Fruit fly (Drosophila melanogaster) Kc167 (cell line): ENCODE measurements around the gene RpL13.

Experiments used
- Sin3A ChIP-seq: fragments of >200 bp; optimal IDR thresholded peaks from 2 replicates; lab custom pipeline; 2018; ENCODE audit warnings: missing external identifiers
- h ChIP-seq: fragments of >200 bp; optimal IDR thresholded peaks from 3 replicates; lab custom pipeline; 2018; ENCODE audit warnings: missing external identifiers
- psq ChIP-seq: fragments of >200 bp; optimal IDR thresholded peaks from 2 replicates; lab custom pipeline; 2017; ENCODE audit warnings: missing external identifiers
- ttk ChIP-seq: sonication (Bioruptor generic); optimal IDR thresholded peaks from 2 replicates; lab custom pipeline; 2017; ENCODE audit warnings: missing external identifiers

DNA sequence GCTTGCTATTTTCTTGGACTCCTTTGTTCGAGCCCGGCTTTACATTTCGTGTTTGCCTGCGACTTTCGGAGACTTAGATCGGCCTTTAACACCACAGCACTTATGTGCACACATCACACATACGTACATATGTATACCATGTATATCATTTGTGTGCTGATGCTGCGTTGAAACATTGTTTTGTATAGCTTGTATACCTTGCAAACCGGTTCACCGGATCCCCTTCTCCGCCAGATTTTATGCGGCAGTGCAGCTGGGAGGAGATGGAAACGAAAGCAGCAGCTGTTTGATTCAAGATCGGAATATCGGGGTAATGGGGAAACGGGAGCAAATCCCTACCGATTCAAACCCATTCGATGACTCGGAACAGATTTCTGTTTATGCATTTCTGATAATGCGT is 21.1 kb upstream of the RpL13 start:
- TF ChIP-seq h (lab: Kevin White, UChicago) (no peak), psq (no peak), ttk (lab: Kevin White, UChicago) (no peak), Sin3A (no peak)
